Worm (Caenorhabditis elegans) whole organism, L4/young adult: ENCODE results near the gene F53A2.11.

Experiments
- W03F9.2 ChIP-seq: fragments of 150-350 bp; optimal IDR thresholded peaks from 2 replicates; lab custom pipeline; 2014; ENCODE audit warnings: missing biosample characterization, missing genetic modification characterization
- him-1 ChIP-seq: sonication (generic microtip); optimal IDR thresholded peaks from 2 replicates; lab custom pipeline; 2016; ENCODE audit warnings: missing genotype, missing genetic modification reagents, missing genetic modification characterization, missing compliant biosample characterization

ce11 chrIII:13333754-13334153 is 11.3 kb upstream of the F53A2.11 start, which contains the start of gene sdz-20:
- TF ChIP-seq W03F9.2 (tag; lab: Kevin White, UChicago), result no peak
- TF ChIP-seq him-1 (tag; lab: Kevin White, UChicago), result no peak
